Worm (Caenorhabditis elegans) whole organism, L3 larva: ENCODE data around the gene ctns-1.

Experiments used
- ZK546.5 ChIP-seq: sonication (generic microtip); optimal IDR thresholded peaks from 2 replicates; lab custom pipeline; 2017; ENCODE audit warnings: missing biosample characterization, missing genetic modification characterization
- lin-39 ChIP-seq: fragments of 150-350 bp; optimal IDR thresholded peaks from 2 replicates; lab custom pipeline; 2018; ENCODE audit warnings: missing biosample characterization, missing genetic modification reagents, missing genetic modification characterization
- nhr-28 ChIP-seq: fragments of 150-350 bp; optimal IDR thresholded peaks from 2 replicates; lab custom pipeline; 2014; ENCODE audit warnings: missing biosample characterization, missing genetic modification characterization
- nhr-77 ChIP-seq: fragments of 150-350 bp; optimal IDR thresholded peaks from 2 replicates; lab custom pipeline; 2014; ENCODE audit warnings: missing biosample characterization, missing genetic modification characterization
- sea-2 ChIP-seq: fragments of 150-350 bp; sonication (generic microtip); optimal IDR thresholded peaks from 4 replicates; lab custom pipeline; 2014; ENCODE audit warnings: missing biosample characterization, missing genetic modification reagents, missing genetic modification characterization
- unc-62 ChIP-seq: fragments of 150-350 bp; sonication (generic microtip); optimal IDR thresholded peaks from 4 replicates; lab custom pipeline; 2014; ENCODE audit warnings: missing biosample characterization, missing genetic modification reagents, missing genetic modification characterization

ce11 chrII:8093283-8093682 is 43.4 kb downstream of the ctns-1 start:
- no peak for TF ChIP-seq unc-62 (GFP tag; lab: Kevin White, UChicago)
- no peak for TF ChIP-seq lin-39 (tag; lab: Kevin White, UChicago)
- no peak for TF ChIP-seq sea-2 (GFP tag; lab: Kevin White, UChicago)
- no peak for TF ChIP-seq nhr-77 (tag; lab: Kevin White, UChicago)
- no peak for TF ChIP-seq nhr-28 (tag; lab: Kevin White, UChicago)
- no peak for TF ChIP-seq ZK546.5 (tag; lab: Kevin White, UChicago)
